Worm (Caenorhabditis elegans) whole organism, young adult: ENCODE results near the gene M01F1.9.

Experiments used
- B0336.3 ChIP-seq: fragments of 200-800 bp; sonication (Bioruptor generic); IDR thresholded peaks from 2 replicates; pipeline ENCODE4 v1.3.6; 2022; ENCODE audit warnings: missing genetic modification characterization, missing compliant biosample characterization
- C17E4.6 ChIP-seq: fragments of 200-800 bp; sonication (Bioruptor generic); IDR thresholded peaks from 2 replicates; pipeline ENCODE4 v1.3.6; 2022; ENCODE audit warnings: missing genetic modification reagents, missing genetic modification characterization, missing compliant biosample characterization
- F23B12.7 ChIP-seq: sonication (generic microtip); optimal IDR thresholded peaks from 2 replicates; lab custom pipeline; 2017; ENCODE audit warnings: missing genetic modification characterization, mild to moderate bottlenecking, missing compliant biosample characterization, antibody characterized with exemption, moderate library complexity; ENCODE audit not compliant: insufficient read depth
- F37B4.10 ChIP-seq: fragments of 200-800 bp; sonication (Bioruptor generic); IDR thresholded peaks from 2 replicates; pipeline ENCODE4 v1.3.6; 2022; ENCODE audit warnings: missing genetic modification characterization, missing compliant biosample characterization
- F57C9.4 ChIP-seq: sonication (generic microtip); optimal IDR thresholded peaks from 2 replicates; lab custom pipeline; 2017; ENCODE audit warnings: mild to moderate bottlenecking, missing genetic modification characterization, missing compliant biosample characterization
- T26A5.8 ChIP-seq: sonication (generic microtip); optimal IDR thresholded peaks from 2 replicates; lab custom pipeline; 2016; ENCODE audit warnings: missing genetic modification characterization, missing compliant biosample characterization
- Y53F4B.3 ChIP-seq: fragments of 200-800 bp; sonication (Bioruptor generic); IDR thresholded peaks from 2 replicates; pipeline ENCODE4 v1.3.6; 2022; ENCODE audit warnings: missing genetic modification reagents, missing genetic modification characterization, missing compliant biosample characterization
- Y56A3A.18 ChIP-seq: fragments of 200-800 bp; sonication (Bioruptor generic); IDR thresholded peaks from 2 replicates; pipeline ENCODE4 v1.3.6; 2022; ENCODE audit warnings: missing genetic modification reagents, missing genetic modification characterization, missing compliant biosample characterization
- attf-3 ChIP-seq: fragments of 200-800 bp; sonication (Bioruptor generic); conservative IDR thresholded peaks from 2 replicates; pipeline ENCODE4 v1.3.6; 2022; ENCODE audit warnings: missing genetic modification reagents, missing genetic modification characterization, missing compliant biosample characterization
- bed-2 ChIP-seq: fragments of 200-800 bp; sonication (Bioruptor generic); IDR thresholded peaks from 2 replicates; pipeline ENCODE4 v1.3.6; 2022; ENCODE audit warnings: missing genetic modification reagents, missing genetic modification characterization, missing compliant biosample characterization
- ccch-3 ChIP-seq: fragments of 200-800 bp; sonication (Bioruptor generic); optimal IDR thresholded peaks from 2 replicates; lab custom pipeline; 2018; ENCODE audit warnings: mild to moderate bottlenecking, missing genetic modification characterization, missing compliant biosample characterization
- cebp-1 ChIP-seq, 2 experiments: fragments of 200-800 bp in 1 of 2; sonication (Bioruptor generic) in 1 of 2; sonication (generic microtip) in 1 of 2; IDR thresholded peaks in 1 of 2; optimal IDR thresholded peaks in 1 of 2; 2 replicates each; pipeline versions ENCODE4 v1.3.6 to Lab custom; 2017 to 2022; ENCODE audit warnings: missing compliant biosample characterization in 2 of 2, missing genetic modification characterization in 2 of 2, mild to moderate bottlenecking in 1 of 2, missing genetic modification reagents in 1 of 2, moderate library complexity in 1 of 2
- ceh-100 ChIP-seq: fragments of 200-800 bp; sonication (Bioruptor generic); IDR thresholded peaks from 2 replicates; pipeline ENCODE4 v1.3.6; 2022; ENCODE audit warnings: missing genetic modification reagents, missing genetic modification characterization, missing compliant biosample characterization
- ceh-27 ChIP-seq: fragments of 200-800 bp; sonication (Bioruptor generic); optimal IDR thresholded peaks from 2 replicates; lab custom pipeline; 2018; ENCODE audit warnings: mild to moderate bottlenecking, missing genetic modification characterization, moderate library complexity, missing compliant biosample characterization
- ceh-40 ChIP-seq: fragments of 200-800 bp; sonication (Bioruptor generic); IDR thresholded peaks from 2 replicates; pipeline ENCODE4 v1.3.6; 2022; ENCODE audit warnings: missing genetic modification characterization, missing compliant biosample characterization
- dpff-1 ChIP-seq: sonication (generic microtip); optimal IDR thresholded peaks from 2 replicates; lab custom pipeline; 2017; ENCODE audit warnings: mild to moderate bottlenecking, missing genetic modification characterization, missing compliant biosample characterization
- egrh-3 ChIP-seq: fragments of 200-800 bp; sonication (Bioruptor generic); IDR thresholded peaks from 2 replicates; pipeline ENCODE4 v1.3.6; 2022; ENCODE audit warnings: missing genetic modification reagents, missing genetic modification characterization, missing compliant biosample characterization
- ekl-4 ChIP-seq: fragments of 200-800 bp; sonication (Bioruptor generic); IDR thresholded peaks from 2 replicates; pipeline ENCODE4 v1.3.6; 2022; ENCODE audit warnings: missing genetic modification reagents, missing genetic modification characterization, missing compliant biosample characterization
- him-1 ChIP-seq: sonication (generic microtip); optimal IDR thresholded peaks from 2 replicates; lab custom pipeline; 2016; ENCODE audit warnings: missing genotype, missing genetic modification reagents, missing genetic modification characterization, missing compliant biosample characterization
- hmg-20 ChIP-seq: fragments of 200-800 bp; sonication (Bioruptor generic); IDR thresholded peaks from 2 replicates; pipeline ENCODE4 v1.3.6; 2022; ENCODE audit warnings: missing genetic modification reagents, missing genetic modification characterization, missing compliant biosample characterization
- lin-40 ChIP-seq: sonication (generic microtip); optimal IDR thresholded peaks from 2 replicates; lab custom pipeline; 2016; ENCODE audit warnings: missing genetic modification characterization, mild to moderate bottlenecking, missing compliant biosample characterization, missing genotype, missing genetic modification reagents
- lin-54 ChIP-seq: fragments of 200-800 bp; sonication (Bioruptor generic); optimal IDR thresholded peaks from 2 replicates; lab custom pipeline; 2018; ENCODE audit warnings: mild to moderate bottlenecking, missing genetic modification characterization, missing compliant biosample characterization
- lsl-1 ChIP-seq: fragments of 200-800 bp; sonication (Bioruptor generic); optimal IDR thresholded peaks from 2 replicates; lab custom pipeline; 2018; ENCODE audit warnings: mild to moderate bottlenecking, missing genetic modification characterization, moderate library complexity, missing compliant biosample characterization
- madf-8 ChIP-seq: fragments of 200-800 bp; sonication (Bioruptor generic); conservative IDR thresholded peaks from 2 replicates; pipeline ENCODE4 v1.3.6; 2022; ENCODE audit warnings: missing genetic modification reagents, missing genetic modification characterization, missing compliant biosample characterization
- mcd-1 ChIP-seq: fragments of 200-800 bp; sonication (Bioruptor generic); IDR thresholded peaks from 2 replicates; pipeline ENCODE4 v1.3.6; 2022; ENCODE audit warnings: missing genetic modification reagents, missing genetic modification characterization, missing compliant biosample characterization
- mes-4 ChIP-seq: sonication (generic microtip); optimal IDR thresholded peaks from 2 replicates; lab custom pipeline; 2016; ENCODE audit warnings: missing genotype, missing genetic modification characterization, missing compliant biosample characterization
- snpc-3.4 ChIP-seq: sonication (generic microtip); optimal IDR thresholded peaks from 2 replicates; lab custom pipeline; 2017; ENCODE audit warnings: missing genetic modification characterization, mild to moderate bottlenecking, missing compliant biosample characterization, antibody characterized with exemption, moderate library complexity, missing genotype, missing genetic modification reagents
- snpc-4 ChIP-seq, 5 experiments: fragments of 150-350 bp in 1 of 5; sonication (generic microtip) in 4 of 5; optimal IDR thresholded peaks; 2 replicates each; lab custom pipeline; 2014 to 2018; ENCODE audit warnings: missing genetic modification characterization in 5 of 5, missing biosample characterization in 3 of 5, antibody characterized with exemption in 2 of 5, mild to moderate bottlenecking in 2 of 5, missing compliant biosample characterization in 2 of 5, missing genotype in 2 of 5, moderate library complexity in 2 of 5, missing genetic modification reagents in 1 of 5
- sptf-2 ChIP-seq: fragments of 200-800 bp; sonication (Bioruptor generic); optimal IDR thresholded peaks from 2 replicates; lab custom pipeline; 2018; ENCODE audit warnings: mild to moderate bottlenecking, missing genetic modification characterization, missing compliant biosample characterization
- unc-130 ChIP-seq: sonication (generic microtip); optimal IDR thresholded peaks from 2 replicates; lab custom pipeline; 2016; ENCODE audit warnings: missing genetic modification reagents, missing genetic modification characterization, missing compliant biosample characterization
- xnd-1 ChIP-seq: sonication (generic microtip); optimal IDR thresholded peaks from 2 replicates; lab custom pipeline; 2016; ENCODE audit warnings: missing genotype, missing genetic modification reagents, missing genetic modification characterization, missing compliant biosample characterization
- zfh-2 ChIP-seq: fragments of 200-800 bp; sonication (Bioruptor generic); conservative IDR thresholded peaks from 2 replicates; pipeline ENCODE4 v1.3.6; 2022; ENCODE audit warnings: missing genetic modification reagents, missing genetic modification characterization, missing compliant biosample characterization
- ztf-25 ChIP-seq: fragments of 200-800 bp; sonication (Bioruptor generic); IDR thresholded peaks from 2 replicates; pipeline ENCODE4 v1.3.6; 2022; ENCODE audit warnings: missing genetic modification reagents, missing genetic modification characterization, missing compliant biosample characterization
- ztf-26 ChIP-seq: sonication (generic microtip); optimal IDR thresholded peaks from 2 replicates; lab custom pipeline; 2017; ENCODE audit warnings: missing genetic modification characterization, missing compliant biosample characterization

Gene M01F1.9

DNA sequence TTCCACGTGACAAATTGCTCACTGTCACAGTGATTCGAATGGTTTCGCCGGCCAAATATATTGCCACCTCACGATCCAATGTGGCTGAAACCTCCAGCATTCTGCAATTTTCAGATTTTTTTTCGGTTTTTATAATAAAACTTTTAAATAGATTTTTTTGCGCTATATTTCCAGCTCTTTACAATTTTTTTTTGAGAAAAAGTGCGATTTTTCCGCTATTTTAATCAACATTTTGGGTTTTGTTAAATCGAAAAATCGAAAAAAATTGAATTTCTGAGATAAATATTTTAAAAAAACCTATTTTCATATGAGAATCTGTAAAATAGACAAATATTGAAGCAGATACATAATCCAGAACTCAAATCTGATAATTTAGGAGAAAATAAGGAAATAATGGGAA lies at the start of gene M01F1.9:
M01F1.9 (minus strand) TSS at position 101 of the 400 bp plus-strand sequence.
- TF ChIP-seq snpc-3.4 (tag; lab: Kevin White, UChicago) = no peak
- TF ChIP-seq, all 124 proteins: peak for 0

ce11 chrIII:3548017-3548416 lies 49.2 kb upstream of the M01F1.9 start, which contains the start of gene C54C6.11:
Gene C54C6.11 (plus strand): TSS chrIII:3548317.
- TF ChIP-seq madf-8 (GFP tag; lab: Robert Waterston, UW) = no peak
- TF ChIP-seq unc-130 (GFP tag; lab: Kevin White, UChicago) = no peak
- TF ChIP-seq snpc-4 (GFP tag; optimal IDR thresholded peaks at IDR 0.05; lab: Kevin White, UChicago) = no peak
- TF ChIP-seq snpc-4 (tag; optimal IDR thresholded peaks at IDR 0.05; lab: Kevin White, UChicago) = no peak
- TF ChIP-seq B0336.3 (GFP tag; lab: Robert Waterston, UW) = no peak
- TF ChIP-seq ceh-27 (GFP tag; lab: Kevin White, UChicago) = no peak
- no peak for TF ChIP-seq ztf-25 (GFP tag; lab: Robert Waterston, UW)
- TF ChIP-seq sptf-2 (GFP tag; lab: Kevin White, UChicago) = no peak
- TF ChIP-seq ceh-40 (GFP tag; lab: Robert Waterston, UW) = no peak
- no peak for TF ChIP-seq Y53F4B.3 (GFP tag; lab: Robert Waterston, UW)
- no peak for TF ChIP-seq T26A5.8

- TF ChIP-seq ceh-100 (GFP tag; lab: Robert Waterston, UW) (no peak), lin-40 (tag; lab: Kevin White, UChicago) (no peak), F37B4.10 (GFP tag; lab: Robert Waterston, UW) (no peak), ekl-4 (GFP tag; lab: Robert Waterston, UW) (no peak), hmg-20 (GFP tag; lab: Robert Waterston, UW) (no peak), C17E4.6 (no peak), mes-4 (tag; lab: Kevin White, UChicago) (no peak), lin-54 (no peak), him-1 (tag; lab: Kevin White, UChicago) (no peak), xnd-1 (tag; lab: Kevin White, UChicago) (no peak), Y53F4B.3 (GFP tag; lab: Robert Waterston, UW) (no peak), Y56A3A.18 (GFP tag; lab: Robert Waterston, UW) (no peak), lsl-1 (GFP tag; lab: Kevin White, UChicago) (no peak), F57C9.4 (tag; lab: Kevin White, UChicago) (no peak), dpff-1 (tag; lab: Kevin White, UChicago) (no peak)
Observed at ce11 chrIII:3546323-3546722, 47.5 kb upstream of the M01F1.9 start, which contains the start of gene C54C6.7. Gene C54C6.7 (minus strand): TSS chrIII:3546423.

- TF ChIP-seq ztf-25 (GFP tag; lab: Robert Waterston, UW) (no peak), cebp-1 (GFP tag; IDR thresholded peaks at IDR 0.05; lab: Robert Waterston, UW) (no peak), cebp-1 (tag; optimal IDR thresholded peaks at IDR 0.05; lab: Kevin White, UChicago) (peak; percentile 44), Y53F4B.3 (GFP tag; lab: Robert Waterston, UW) (no peak), F23B12.7 (no peak), T26A5.8 (no peak), bed-2 (GFP tag; lab: Robert Waterston, UW) (no peak), egrh-3 (GFP tag; lab: Robert Waterston, UW) (no peak), ztf-26 (tag; lab: Kevin White, UChicago) (no peak)
- TF ChIP-seq, all 124 proteins: peak for 1
Observed at ce11 chrIII:3543071-3543470, 44.2 kb upstream of the M01F1.9 start.

ce11 chrIII:3542105-3542504 lies 43.2 kb upstream of the M01F1.9 start:
- TF ChIP-seq mcd-1 (GFP tag; lab: Robert Waterston, UW) (no peak), cebp-1 (GFP tag; IDR thresholded peaks at IDR 0.05; lab: Robert Waterston, UW) (0 out of 2 replicates have a peak, but pooled peaks have one; percentile 26), cebp-1 (tag; optimal IDR thresholded peaks at IDR 0.05; lab: Kevin White, UChicago) (peak; percentile 85), attf-3 (GFP tag; lab: Robert Waterston, UW) (no peak), zfh-2 (GFP tag; lab: Robert Waterston, UW) (peak; percentile 86), ccch-3 (GFP tag; lab: Kevin White, UChicago) (no peak)
